Fruit fly (Drosophila melanogaster): ENCODE measurements around the gene CG15564.

Gene CG15564

DNA sequence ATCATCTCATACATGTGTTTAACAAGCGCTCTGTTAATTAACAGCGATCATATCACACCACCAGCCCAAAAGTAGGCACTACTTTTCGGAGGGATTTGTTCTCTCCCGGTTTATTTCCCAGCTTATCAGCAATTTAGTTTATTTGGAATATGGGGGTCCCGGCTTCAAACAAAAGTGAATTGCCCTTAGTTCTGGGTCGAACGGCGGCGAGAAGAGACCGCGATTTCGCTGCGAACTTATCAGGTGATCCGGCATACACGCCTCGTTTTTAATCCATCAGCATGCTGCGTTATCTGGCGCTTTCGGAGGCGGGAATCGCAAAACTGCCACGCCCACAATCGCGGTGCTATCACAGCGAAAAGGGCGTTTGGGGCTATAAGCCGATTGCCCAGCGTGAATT, 38.4 kb downstream of the CG15564 start, which contains the start of gene CG1544 (continued):
- TF ChIP-seq CG18011 (GFP tag; optimal IDR thresholded peaks at IDR 0.05) = peak; percentile 26
- TF ChIP-seq CG17802 (tag; optimal IDR thresholded peaks at IDR 0.05) = no peak
- TF ChIP-seq CG11504 (tag; optimal IDR thresholded peaks at IDR 0.05) = no peak
- no peak for TF ChIP-seq ranshi (GFP tag; IDR thresholded peaks at IDR 0.05)
- TF ChIP-seq trem (tag; optimal IDR thresholded peaks at IDR 0.05) = no peak
- TF ChIP-seq nerfin-1 (tag; optimal IDR thresholded peaks at IDR 0.05) = no peak
- no peak for TF ChIP-seq CG7372 (GFP tag; IDR thresholded peaks at IDR 0.05)
- no peak for TF ChIP-seq psq (GFP tag; optimal IDR thresholded peaks at IDR 0.05)
- no peak for TF ChIP-seq D (optimal IDR thresholded peaks at IDR 0.05)
- no peak for TF ChIP-seq D (GFP tag; optimal IDR thresholded peaks at IDR 0.05)
- TF ChIP-seq CG10321 (GFP tag; IDR thresholded peaks at IDR 0.05) = no peak
- no peak for TF ChIP-seq Hsf (GFP tag; optimal IDR thresholded peaks at IDR 0.05)
- no peak for TF ChIP-seq CG9797 (GFP tag; optimal IDR thresholded peaks at IDR 0.05)
- no peak for TF ChIP-seq dm (GFP tag; optimal IDR thresholded peaks at IDR 0.05)
- TF ChIP-seq mam (GFP tag; optimal IDR thresholded peaks at IDR 0.05) = no peak
- 0 out of 4 replicates have a peak, but pooled peaks have one; percentile 64 for TF ChIP-seq chinmo (GFP tag; IDR thresholded peaks at IDR 0.05; ENCODE audit: partially characterized antibody)
- TF ChIP-seq sens (GFP tag) = peak; percentile 38
- TF ChIP-seq Antp (GFP tag; optimal IDR thresholded peaks at IDR 0.05) = no peak
- no peak for TF ChIP-seq CG33213 (GFP tag; optimal IDR thresholded peaks at IDR 0.05)
- no peak for TF ChIP-seq gfzf (GFP tag; optimal IDR thresholded peaks at IDR 0.05)
- no peak for TF ChIP-seq CG4282 (GFP tag; optimal IDR thresholded peaks at IDR 0.05)
- TF ChIP-seq GATAe (GFP tag; conservative IDR thresholded peaks at IDR 0.05) = no peak; the same call in 1 of the 2 replicates
- TF ChIP-seq gsb (GFP tag; IDR thresholded peaks at IDR 0.05) = no peak
- no peak for TF ChIP-seq Max (GFP tag; optimal IDR thresholded peaks at IDR 0.05)
- peak; percentile 93 for TF ChIP-seq CG34376 (GFP tag; optimal IDR thresholded peaks at IDR 0.05)
- TF ChIP-seq CrebB (tag; optimal IDR thresholded peaks at IDR 0.05) = no peak
- peak; percentile 13 for TF ChIP-seq B-H2 (GFP tag; optimal IDR thresholded peaks at IDR 0.05)
- no peak for TF ChIP-seq CG13624 (GFP tag; optimal IDR thresholded peaks at IDR 0.05)
- TF ChIP-seq kni (GFP tag; optimal IDR thresholded peaks at IDR 0.05) = no peak
- TF ChIP-seq zfh1 (GFP tag; IDR thresholded peaks at IDR 0.05) = 0 out of 3 replicates have a peak, but pooled peaks have one; percentile 24
- TF ChIP-seq CoRest (tag; optimal IDR thresholded peaks at IDR 0.05) = no peak
- TF ChIP-seq CG10543 (GFP tag; optimal IDR thresholded peaks at IDR 0.05) = peak; percentile 75
- TF ChIP-seq lab (GFP tag; optimal IDR thresholded peaks at IDR 0.05) = peak; percentile 12
- TF ChIP-seq zf30C (GFP tag; optimal IDR thresholded peaks at IDR 0.05) = no peak
- no peak for TF ChIP-seq Side (GFP tag; optimal IDR thresholded peaks at IDR 0.05)
- TF ChIP-seq eve (GFP tag; optimal IDR thresholded peaks at IDR 0.05) = no peak
- TF ChIP-seq CG1792 (GFP tag; optimal IDR thresholded peaks at IDR 0.05) = no peak
- TF ChIP-seq CG17328 (GFP tag; IDR thresholded peaks at IDR 0.05) = no peak
- TF ChIP-seq HLH4C (GFP tag; IDR thresholded peaks at IDR 0.05; ENCODE audit: partially characterized antibody) = 0 out of 3 replicates have a peak, but pooled peaks have one; percentile 12
- no peak for TF ChIP-seq kay (GFP tag; optimal IDR thresholded peaks at IDR 0.05)
- no peak for TF ChIP-seq CG6791 (GFP tag; IDR thresholded peaks at IDR 0.05; ENCODE audit: partially characterized antibody)
- no peak for TF ChIP-seq Elba2 (GFP tag; optimal IDR thresholded peaks at IDR 0.05)
- TF ChIP-seq CG3847 (GFP tag; IDR thresholded peaks at IDR 0.05) = no peak
- no peak for TF ChIP-seq tin (GFP tag; optimal IDR thresholded peaks at IDR 0.05)
- TF ChIP-seq Xrp1 (GFP tag; IDR thresholded peaks at IDR 0.05) = no peak
- TF ChIP-seq tll (GFP tag; optimal IDR thresholded peaks at IDR 0.05) = no peak
- TF ChIP-seq Dp (GFP tag; optimal IDR thresholded peaks at IDR 0.05) = no peak
- no peak for TF ChIP-seq pum (GFP tag; optimal IDR thresholded peaks at IDR 0.05)
- TF ChIP-seq CG4328 (GFP tag; optimal IDR thresholded peaks at IDR 0.05) = no peak
- TF ChIP-seq CG10959 (GFP tag; IDR thresholded peaks at IDR 0.05) = no peak
- TF ChIP-seq CG7271 (tag; optimal IDR thresholded peaks at IDR 0.05) = no peak
- no peak for TF ChIP-seq slou (GFP tag; optimal IDR thresholded peaks at IDR 0.05)

Data from whole organism, embryonic.